Worm (Caenorhabditis elegans): ENCODE data around the gene T20F7.1.

DNA sequence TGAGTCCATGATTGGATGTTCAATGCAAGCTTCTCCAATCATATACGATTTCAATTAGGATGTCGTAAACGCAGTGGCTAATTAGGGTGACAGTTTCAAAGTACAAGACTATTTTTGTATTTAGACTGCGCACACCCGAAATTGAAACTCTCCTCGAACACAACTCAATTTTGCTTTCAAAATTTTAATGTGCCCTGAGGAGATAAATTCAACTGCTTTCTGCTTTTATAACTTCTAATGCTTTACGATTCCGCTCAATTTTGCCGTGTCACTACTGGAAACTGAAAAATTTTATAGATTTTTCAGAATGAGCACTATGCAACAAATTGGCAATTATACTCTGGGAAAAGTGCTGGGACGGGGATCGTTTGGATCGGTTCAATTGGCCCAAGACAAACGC is 21.9 kb downstream of the T20F7.1 start, which contains the start of gene F39F10.2:
- TF ChIP-seq unc-62 (GFP tag; optimal IDR thresholded peaks at IDR 0.05) (no peak), aptf-2 (GFP tag; conservative IDR thresholded peaks at IDR 0.05) (no peak), egl-18 (GFP tag; IDR thresholded peaks at IDR 0.05) (no peak), tlf-1 (GFP tag; optimal IDR thresholded peaks at IDR 0.05) (no peak), akir-1 (GFP tag; optimal IDR thresholded peaks at IDR 0.05) (no peak), snpc-4 (GFP tag; optimal IDR thresholded peaks at IDR 0.05) (no peak), snpc-4 (tag; optimal IDR thresholded peaks at IDR 0.05) (no peak), hlh-26 (GFP tag; conservative IDR thresholded peaks at IDR 0.05) (no peak), fkh-3 (tag; optimal IDR thresholded peaks at IDR 0.05) (no peak), let-526 (GFP tag; IDR thresholded peaks at IDR 0.05) (no peak), ztf-6 (GFP tag; IDR thresholded peaks at IDR 0.05) (no peak), nfya-1 (tag; optimal IDR thresholded peaks at IDR 0.05; ENCODE audit: borderline replicate concordance, insufficient read depth) (no peak), hsf-1 (GFP tag; IDR thresholded peaks at IDR 0.05) (no peak)
